Worm (Caenorhabditis elegans) whole organism, L2 larva: ENCODE measurements around the gene ugt-53.

Experiments used
- F13H6.1 ChIP-seq: sonication (generic microtip); optimal IDR thresholded peaks from 2 replicates; lab custom pipeline; 2016; ENCODE audit warnings: missing genetic modification characterization, missing compliant biosample characterization
- Y55F3AM.14 ChIP-seq: fragments of 200-800 bp; sonication (Bioruptor generic); optimal IDR thresholded peaks from 2 replicates; lab custom pipeline; 2018; ENCODE audit warnings: mild to moderate bottlenecking, missing genetic modification characterization, missing compliant biosample characterization
- ZK546.5 ChIP-seq: sonication (generic microtip); optimal IDR thresholded peaks from 2 replicates; lab custom pipeline; 2017; ENCODE audit warnings: missing biosample characterization, missing genetic modification characterization
- alr-1 ChIP-seq: fragments of 150-350 bp; optimal IDR thresholded peaks from 2 replicates; lab custom pipeline; 2014; ENCODE audit warnings: missing biosample characterization, missing genetic modification characterization
- ama-1 ChIP-seq: fragments of 150-350 bp; optimal IDR thresholded peaks from 2 replicates; lab custom pipeline; 2018; ENCODE audit warnings: inconsistent platforms
- blmp-1 ChIP-seq: sonication (generic microtip); optimal IDR thresholded peaks from 2 replicates; lab custom pipeline; 2017; ENCODE audit warnings: missing genetic modification characterization, mild to moderate bottlenecking, missing compliant biosample characterization, antibody characterized with exemption, moderate library complexity; ENCODE audit not compliant: insufficient read depth
- ceh-16 ChIP-seq: fragments of 150-350 bp; optimal IDR thresholded peaks from 2 replicates; lab custom pipeline; 2014; ENCODE audit warnings: missing biosample characterization, missing genetic modification characterization
- ceh-82 ChIP-seq: fragments of 150-350 bp; optimal IDR thresholded peaks from 2 replicates; lab custom pipeline; 2014; ENCODE audit warnings: missing biosample characterization, missing genetic modification characterization
- egl-27 ChIP-seq: sonication (generic microtip); optimal IDR thresholded peaks from 3 replicates; lab custom pipeline; 2017; ENCODE audit warnings: missing biosample characterization, missing genetic modification reagents, missing genetic modification characterization
- fos-1 ChIP-seq: fragments of 150-350 bp; optimal IDR thresholded peaks from 2 replicates; lab custom pipeline; 2014; ENCODE audit warnings: missing biosample characterization, missing genetic modification characterization
- gmeb-1 ChIP-seq: fragments of 150-350 bp; optimal IDR thresholded peaks from 2 replicates; lab custom pipeline; 2014; ENCODE audit warnings: missing biosample characterization, missing genetic modification characterization
- lin-13 ChIP-seq: fragments of 150-350 bp; optimal IDR thresholded peaks from 2 replicates; lab custom pipeline; 2014; ENCODE audit warnings: missing biosample characterization, missing genetic modification reagents, missing genetic modification characterization
- lin-39 ChIP-seq: fragments of 150-350 bp; optimal IDR thresholded peaks from 2 replicates; lab custom pipeline; 2014; ENCODE audit warnings: missing biosample characterization, missing genetic modification reagents, missing genetic modification characterization
- mab-5 ChIP-seq: fragments of 150-350 bp; optimal IDR thresholded peaks from 2 replicates; lab custom pipeline; 2014; ENCODE audit warnings: missing biosample characterization, missing genetic modification characterization
- mdl-1 ChIP-seq, 2 experiments: fragments of 150-350 bp in 1 of 2; sonication (generic microtip) in 1 of 2; optimal IDR thresholded peaks; 2 replicates each; lab custom pipeline; 2017; ENCODE audit warnings: missing biosample characterization in 2 of 2, missing genetic modification characterization in 2 of 2
- nhr-10 ChIP-seq: sonication (generic microtip); optimal IDR thresholded peaks from 2 replicates; lab custom pipeline; 2017; ENCODE audit warnings: missing biosample characterization, missing genetic modification characterization
- nhr-11 ChIP-seq: fragments of 150-350 bp; optimal IDR thresholded peaks from 2 replicates; lab custom pipeline; 2014; ENCODE audit warnings: missing biosample characterization, missing genetic modification characterization
- nhr-12 ChIP-seq: fragments of 150-350 bp; optimal IDR thresholded peaks from 2 replicates; lab custom pipeline; 2014; ENCODE audit warnings: missing biosample characterization, missing genetic modification characterization
- nhr-129 ChIP-seq: fragments of 150-350 bp; optimal IDR thresholded peaks from 2 replicates; lab custom pipeline; 2014; ENCODE audit warnings: missing biosample characterization, missing genetic modification characterization
- nhr-21 ChIP-seq: fragments of 150-350 bp; optimal IDR thresholded peaks from 2 replicates; lab custom pipeline; 2014; ENCODE audit warnings: missing biosample characterization, missing genetic modification characterization
- nhr-23 ChIP-seq: fragments of 150-350 bp; optimal IDR thresholded peaks from 2 replicates; lab custom pipeline; 2014; ENCODE audit warnings: missing biosample characterization, missing genetic modification reagents, missing genetic modification characterization
- nhr-25 ChIP-seq: fragments of 150-350 bp; sonication (generic microtip); optimal IDR thresholded peaks from 3 replicates; lab custom pipeline; 2014; ENCODE audit warnings: missing biosample characterization, missing genetic modification characterization
- nhr-77 ChIP-seq: fragments of 150-350 bp; optimal IDR thresholded peaks from 2 replicates; lab custom pipeline; 2014; ENCODE audit warnings: missing biosample characterization, missing genetic modification characterization
- sem-4 ChIP-seq: fragments of 150-350 bp; optimal IDR thresholded peaks from 2 replicates; lab custom pipeline; 2014; ENCODE audit warnings: missing biosample characterization, missing genetic modification reagents, missing genetic modification characterization
- skn-1 ChIP-seq: sonication (generic microtip); optimal IDR thresholded peaks from 2 replicates; lab custom pipeline; 2017; ENCODE audit warnings: missing biosample characterization, missing genetic modification characterization
- sma-9 ChIP-seq, 2 experiments: fragments of 150-350 bp in 1 of 2; sonication (generic microtip) in 1 of 2; optimal IDR thresholded peaks; 2 replicates each; lab custom pipeline; 2014 to 2016; ENCODE audit warnings: missing genetic modification characterization in 2 of 2, mild to moderate bottlenecking in 1 of 2, missing biosample characterization in 1 of 2, missing compliant biosample characterization in 1 of 2, missing genetic modification reagents in 1 of 2, moderate library complexity in 1 of 2
- snpc-4 ChIP-seq: fragments of 150-350 bp; optimal IDR thresholded peaks from 2 replicates; lab custom pipeline; 2014; ENCODE audit warnings: missing biosample characterization, missing genetic modification characterization
- unc-39 ChIP-seq: fragments of 150-350 bp; optimal IDR thresholded peaks from 2 replicates; lab custom pipeline; 2014; ENCODE audit warnings: missing biosample characterization, missing genetic modification characterization
- unc-55 ChIP-seq: fragments of 150-350 bp; sonication (generic microtip); optimal IDR thresholded peaks from 3 replicates; lab custom pipeline; 2014; ENCODE audit warnings: missing biosample characterization, missing genetic modification reagents, missing genetic modification characterization
- zag-1 ChIP-seq: fragments of 150-350 bp; optimal IDR thresholded peaks from 2 replicates; lab custom pipeline; 2014; ENCODE audit warnings: missing biosample characterization, missing genetic modification characterization
- ztf-1 ChIP-seq: fragments of 200-800 bp; sonication (Bioruptor generic); conservative IDR thresholded peaks from 2 replicates; pipeline ENCODE4 v1.3.6; 2022; ENCODE audit warnings: missing genetic modification characterization, missing compliant biosample characterization
- ztf-11 ChIP-seq: sonication (generic microtip); optimal IDR thresholded peaks from 2 replicates; lab custom pipeline; 2017; ENCODE audit warnings: missing biosample characterization, missing genetic modification characterization
- ztf-4 ChIP-seq: fragments of 150-350 bp; optimal IDR thresholded peaks from 2 replicates; lab custom pipeline; 2014; ENCODE audit warnings: missing biosample characterization, missing genetic modification characterization

ugt-53 gene

DNA sequence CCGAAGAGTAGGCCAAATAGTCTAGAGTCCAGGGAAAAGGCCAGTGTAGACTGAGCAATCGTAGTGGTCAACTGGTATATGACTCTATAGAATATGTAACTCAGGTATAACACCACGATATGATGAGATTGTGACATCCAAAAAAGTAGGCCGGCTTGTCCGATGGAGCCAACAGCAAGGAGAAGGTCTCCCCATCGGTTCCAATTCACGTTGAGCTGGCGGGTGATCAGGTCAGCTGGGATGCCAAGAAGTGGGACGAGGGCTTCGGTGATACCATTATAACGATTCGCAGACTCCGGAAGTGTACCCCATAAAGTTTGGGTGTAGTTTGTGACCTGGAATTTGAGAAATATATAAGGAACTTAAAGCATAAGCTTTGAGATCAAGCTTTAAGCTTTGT lies 23.8 kb downstream of the ugt-53 start:
- TF ChIP-seq nhr-23 (tag; lab: Kevin White, UChicago) (no peak), fos-1 (tag; lab: Kevin White, UChicago) (no peak), unc-39 (tag; lab: Kevin White, UChicago) (no peak), nhr-21 (no peak), nhr-77 (tag; lab: Kevin White, UChicago) (no peak), alr-1 (tag; lab: Kevin White, UChicago) (no peak)

DNA sequence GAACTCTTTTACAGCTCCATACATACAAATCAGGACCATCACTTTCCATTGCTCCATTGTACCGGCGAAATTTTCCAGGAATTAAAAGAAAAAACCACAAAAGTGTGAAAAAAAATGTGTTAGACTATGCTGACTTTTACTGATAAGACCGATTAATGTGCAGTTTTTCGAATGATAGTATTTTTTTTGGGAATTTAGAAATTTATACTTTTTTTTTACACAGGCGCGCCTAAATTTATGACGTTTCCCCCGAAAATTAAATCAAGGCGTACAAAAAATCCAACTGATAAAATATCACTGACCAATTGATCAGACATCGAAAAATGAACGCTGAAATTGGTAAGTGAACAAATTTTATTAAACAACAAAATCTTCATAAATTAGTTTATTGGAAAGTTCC lies 26.3 kb downstream of the ugt-53 start, which contains the start of gene folt-2:
TSS of gene folt-2 (minus strand) at position 179 of the 400 bp plus-strand sequence.
- TF ChIP-seq blmp-1 (tag; lab: Kevin White, UChicago) (no peak), lin-39 (tag; lab: Kevin White, UChicago) (no peak), fos-1 (tag; lab: Kevin White, UChicago) (peak; percentile 60)

DNA sequence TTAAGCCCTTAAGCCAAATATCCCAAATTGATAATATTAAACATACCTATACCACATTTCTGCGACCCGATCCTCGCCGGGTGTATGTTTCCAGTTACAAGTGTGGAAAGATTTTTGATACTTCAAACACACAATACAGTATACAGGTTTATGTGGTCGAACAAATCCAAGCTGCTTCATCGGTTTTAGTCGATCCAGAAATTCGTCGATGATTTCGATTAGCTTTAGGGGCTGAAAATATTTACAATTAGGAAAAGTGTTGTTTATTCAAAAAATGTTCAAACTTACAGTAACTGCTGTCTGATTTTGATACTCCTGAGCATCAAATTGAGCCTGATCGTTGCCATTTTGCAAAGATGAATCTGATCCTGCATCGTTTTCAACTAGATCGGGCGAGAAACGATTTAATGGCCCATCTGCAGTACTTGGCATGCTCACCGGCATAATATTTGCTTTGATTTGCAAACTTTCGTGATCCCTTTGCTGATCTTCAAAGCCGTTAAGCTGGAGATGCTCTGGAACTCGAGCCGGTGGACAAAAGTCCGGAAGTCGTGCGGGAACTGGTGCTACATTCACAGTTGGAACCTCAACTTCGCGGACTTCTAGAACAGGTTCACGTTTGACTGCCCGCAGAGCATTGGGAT lies 27.2 kb downstream of the ugt-53 start:
- TF ChIP-seq nhr-129 (tag; lab: Kevin White, UChicago), result no peak
- no peak for TF ChIP-seq ztf-1 (GFP tag; lab: Robert Waterston, UW)
- TF ChIP-seq nhr-11 (tag; lab: Kevin White, UChicago), result no peak
- TF ChIP-seq fos-1 (tag; lab: Kevin White, UChicago), result no peak

DNA sequence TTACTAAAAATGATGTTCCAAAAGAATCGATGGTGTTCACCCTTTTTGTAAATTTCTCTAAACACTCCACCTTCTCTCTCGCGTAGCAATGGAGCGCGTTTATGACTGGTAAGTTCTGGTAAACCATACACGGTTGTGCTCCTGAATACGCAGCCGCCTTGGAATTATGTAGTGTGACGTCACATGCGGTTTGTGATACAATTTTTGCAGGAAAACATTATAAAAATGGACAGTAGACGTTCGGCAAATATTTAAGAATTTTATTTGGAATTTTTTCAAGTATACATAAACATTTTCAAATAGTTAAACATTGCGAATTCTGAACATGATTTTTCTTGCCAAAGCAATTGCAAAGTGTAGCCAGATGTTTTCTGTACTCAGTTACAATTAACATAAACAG lies 28.4 kb downstream of the ugt-53 start, which contains the start of gene F37B4.10:
TSS of gene F37B4.10 (minus strand) at position 101 of the 400 bp plus-strand sequence.
- TF ChIP-seq unc-55 (GFP tag; lab: Kevin White, UChicago) (peak; percentile 32), nhr-129 (tag; lab: Kevin White, UChicago) (no peak)
- TF ChIP-seq, all 48 proteins: peak for 1

DNA sequence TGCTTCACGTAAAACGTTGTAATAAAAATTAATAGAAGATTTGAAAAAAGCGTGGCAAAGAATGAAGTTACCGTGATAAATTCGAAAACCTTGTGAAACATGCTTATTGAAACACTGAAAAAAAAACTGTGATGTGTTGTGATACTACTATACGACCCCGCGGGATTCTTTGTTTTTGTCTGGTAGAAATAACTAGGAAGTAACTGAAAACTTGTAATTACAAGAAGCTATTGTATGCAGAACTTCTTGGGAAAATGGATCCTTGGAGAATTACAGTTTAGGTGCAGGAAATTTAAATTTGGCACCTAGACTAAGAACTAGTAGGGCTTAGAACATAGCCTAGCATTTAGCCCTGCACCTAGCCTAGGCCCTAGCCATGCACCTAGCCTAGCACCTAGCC lies 30.7 kb downstream of the ugt-53 start, which contains the start of gene str-39:
TSS of gene str-39 (minus strand) at position 101 of the 400 bp plus-strand sequence.
- TF ChIP-seq nhr-12 (tag; lab: Kevin White, UChicago), result no peak
- no peak for TF ChIP-seq ceh-82 (tag; lab: Kevin White, UChicago)
- no peak for TF ChIP-seq unc-39 (tag; lab: Kevin White, UChicago)
- no peak for TF ChIP-seq mdl-1 (tag; optimal IDR thresholded peaks at IDR 0.05; lab: Kevin White, UChicago)
- TF ChIP-seq sma-9 (GFP tag; optimal IDR thresholded peaks at IDR 0.05; lab: Kevin White, UChicago), result no peak
- TF ChIP-seq sma-9 (tag; optimal IDR thresholded peaks at IDR 0.05; lab: Kevin White, UChicago), result no peak
- no peak for TF ChIP-seq ceh-16 (tag; lab: Kevin White, UChicago)
- TF ChIP-seq nhr-11 (tag; lab: Kevin White, UChicago), result no peak
- no peak for TF ChIP-seq skn-1 (tag; lab: Kevin White, UChicago)
- no peak for TF ChIP-seq nhr-25 (tag; lab: Kevin White, UChicago)
- TF ChIP-seq mab-5 (tag; lab: Kevin White, UChicago), result no peak
- TF ChIP-seq zag-1, result no peak
- TF ChIP-seq ZK546.5 (tag; lab: Kevin White, UChicago), result no peak
- TF ChIP-seq alr-1 (tag; lab: Kevin White, UChicago), result no peak
- no peak for TF ChIP-seq nhr-10
- TF ChIP-seq egl-27 (tag; lab: Kevin White, UChicago), result no peak
- no peak for TF ChIP-seq ztf-4 (tag; lab: Kevin White, UChicago)
- TF ChIP-seq ama-1 (lab: Kevin White, UChicago), result no peak

DNA sequence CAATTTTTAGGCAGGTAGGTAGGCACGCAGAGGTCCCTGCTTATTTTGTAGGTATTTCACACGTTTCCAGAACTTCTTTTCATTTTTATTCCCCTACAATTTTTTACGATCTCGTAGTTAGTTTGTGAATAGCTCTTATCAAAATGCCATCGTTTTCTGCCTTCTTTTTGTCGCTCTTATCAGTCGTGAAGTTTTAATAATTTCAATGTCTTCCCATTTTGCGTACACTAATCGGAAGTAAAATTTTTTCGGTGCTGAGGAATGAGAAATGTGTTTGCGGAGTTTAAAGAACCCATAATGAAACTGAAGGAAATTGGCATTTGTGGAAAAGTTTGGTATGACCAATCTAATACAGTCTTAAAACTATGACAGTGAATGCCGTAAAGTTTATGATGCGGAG lies 31.2 kb downstream of the ugt-53 start:
- TF ChIP-seq snpc-4 (tag; lab: Kevin White, UChicago), result no peak
- peak; percentile 31 for TF ChIP-seq gmeb-1
- TF ChIP-seq nhr-77 (tag; lab: Kevin White, UChicago), result no peak
- no peak for TF ChIP-seq ztf-4 (tag; lab: Kevin White, UChicago)
- no peak for TF ChIP-seq ztf-11 (tag; lab: Kevin White, UChicago)
- TF ChIP-seq nhr-12 (tag; lab: Kevin White, UChicago), result no peak
- no peak for TF ChIP-seq sem-4 (tag; lab: Kevin White, UChicago)
- TF ChIP-seq lin-13 (GFP tag; lab: Kevin White, UChicago), result no peak
- no peak for TF ChIP-seq Y55F3AM.14
- peak; percentile 82 for TF ChIP-seq fos-1 (tag; lab: Kevin White, UChicago)
- no peak for TF ChIP-seq F13H6.1 (tag; lab: Kevin White, UChicago)
